Worm (Caenorhabditis elegans) whole organism, young adult: ENCODE results near the gene H20E11.1.

Experiments used
- F49E8.2 ChIP-seq: sonication (generic microtip); optimal IDR thresholded peaks from 3 replicates; lab custom pipeline; 2017; ENCODE audit warnings: missing genetic modification characterization, mild to moderate bottlenecking, missing compliant biosample characterization, antibody characterized with exemption, moderate library complexity; ENCODE audit not compliant: insufficient read depth
- snpc-4 ChIP-seq, 5 experiments: fragments of 150-350 bp in 1 of 5; sonication (generic microtip) in 4 of 5; optimal IDR thresholded peaks; 2 replicates each; lab custom pipeline; 2014 to 2018; ENCODE audit warnings: missing genetic modification characterization in 5 of 5, missing biosample characterization in 3 of 5, antibody characterized with exemption in 2 of 5, mild to moderate bottlenecking in 2 of 5, missing compliant biosample characterization in 2 of 5, missing genotype in 2 of 5, moderate library complexity in 2 of 5, missing genetic modification reagents in 1 of 5
- zim-3 ChIP-seq: sonication (generic microtip); optimal IDR thresholded peaks from 2 replicates; lab custom pipeline; 2017; ENCODE audit warnings: mild to moderate bottlenecking, missing genetic modification characterization, moderate library complexity, missing compliant biosample characterization

DNA sequence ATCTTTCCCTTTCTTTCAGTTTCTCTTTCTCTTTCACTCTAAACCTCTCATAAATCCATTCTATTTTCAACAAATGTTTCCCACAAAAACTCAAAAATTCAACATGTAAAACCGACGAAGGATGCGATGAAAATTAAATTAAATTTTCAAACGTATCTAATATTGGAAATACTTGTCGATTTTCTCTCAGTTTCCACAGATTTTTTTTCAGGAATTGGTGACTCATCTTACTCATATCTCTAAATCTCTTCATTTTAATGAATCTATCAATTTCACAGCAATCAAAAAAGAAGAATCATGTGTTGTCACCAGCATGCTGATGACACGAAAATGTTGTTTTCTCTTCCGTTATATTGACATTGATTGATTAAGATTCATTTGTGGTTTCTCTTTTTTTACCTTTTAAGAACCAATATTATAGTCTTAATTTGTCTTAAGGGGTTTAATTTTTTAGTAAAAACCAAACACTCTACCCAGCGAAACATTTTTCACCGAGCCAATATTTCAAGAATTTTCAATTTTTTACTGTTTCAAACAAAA lies 26.1 kb upstream of the H20E11.1 start:
- TF ChIP-seq zim-3 (tag; lab: Kevin White, UChicago) (no peak), snpc-4 (GFP tag; optimal IDR thresholded peaks at IDR 0.05; lab: Kevin White, UChicago) (no peak), snpc-4 (tag; optimal IDR thresholded peaks at IDR 0.05; lab: Kevin White, UChicago) (no peak), F49E8.2 (tag; lab: Kevin White, UChicago) (no peak)
